Worm (Caenorhabditis elegans): Measurements from ENCODE around the gene F13B12.3.

F13B12.3 gene

ce11 chrIV:10438901-10439300 lies at the start of gene F13B12.3:
Gene F13B12.3, plus strand, starts transcription at chrIV:10439123.
- TF ChIP-seq pqm-1 (tag; optimal IDR thresholded peaks at IDR 0.05) (peak; percentile 90), egl-5 (tag; optimal IDR thresholded peaks at IDR 0.05) (no peak), elt-2 (tag; optimal IDR thresholded peaks at IDR 0.05) (peak; percentile 90), pha-4 (tag; optimal IDR thresholded peaks at IDR 0.05) (peak; percentile 15)

- TF ChIP-seq pqm-1 (tag; optimal IDR thresholded peaks at IDR 0.05) (no peak), zag-1 (tag; optimal IDR thresholded peaks at IDR 0.05) (no peak), eor-1 (tag; optimal IDR thresholded peaks at IDR 0.05) (no peak), daf-12 (tag; optimal IDR thresholded peaks at IDR 0.05) (no peak), nhr-67 (tag; optimal IDR thresholded peaks at IDR 0.05) (no peak), skn-1 (tag; optimal IDR thresholded peaks at IDR 0.05) (no peak), jun-1 (tag; optimal IDR thresholded peaks at IDR 0.05) (no peak), elt-2 (tag; optimal IDR thresholded peaks at IDR 0.05) (no peak), ceh-82 (tag; optimal IDR thresholded peaks at IDR 0.05) (no peak), unc-39 (tag; optimal IDR thresholded peaks at IDR 0.05) (no peak), tbx-2 (tag; optimal IDR thresholded peaks at IDR 0.05) (no peak), ZK546.5 (tag; optimal IDR thresholded peaks at IDR 0.05) (no peak), mdl-1 (tag; optimal IDR thresholded peaks at IDR 0.05) (no peak), mml-1 (tag; optimal IDR thresholded peaks at IDR 0.05) (no peak), ceh-28 (tag; optimal IDR thresholded peaks at IDR 0.05) (no peak), nhr-28 (tag; optimal IDR thresholded peaks at IDR 0.05) (no peak), elt-1 (tag; optimal IDR thresholded peaks at IDR 0.05) (no peak), ztf-11 (tag; optimal IDR thresholded peaks at IDR 0.05) (no peak)
Observed at ce11 chrIV:10391827-10392226, 47.1 kb upstream of the F13B12.3 start, which contains the start of gene spe-26. Gene spe-26, minus strand, starts transcription at chrIV:10391927.

ce11 chrIV:10394858-10395257 lies 44.1 kb upstream of the F13B12.3 start, which contains the start of gene R10H10.4:
Gene R10H10.4, minus strand, starts transcription at chrIV:10394958.
- TF ChIP-seq unc-62 (GFP tag; optimal IDR thresholded peaks at IDR 0.05): no peak
- no peak for TF ChIP-seq nfya-1 (tag; optimal IDR thresholded peaks at IDR 0.05; ENCODE audit: insufficient read depth)
- no peak for TF ChIP-seq nhr-67 (tag; optimal IDR thresholded peaks at IDR 0.05)
- no peak for TF ChIP-seq unc-39 (tag; optimal IDR thresholded peaks at IDR 0.05)
- TF ChIP-seq lin-39 (tag; optimal IDR thresholded peaks at IDR 0.05): no peak
- no peak for TF ChIP-seq hmg-11 (tag; optimal IDR thresholded peaks at IDR 0.05)
- TF ChIP-seq ceh-9 (tag; optimal IDR thresholded peaks at IDR 0.05): no peak
- no peak for TF ChIP-seq nhr-25 (tag; optimal IDR thresholded peaks at IDR 0.05)
- no peak for TF ChIP-seq fkh-10 (GFP tag; optimal IDR thresholded peaks at IDR 0.05)
- no peak for TF ChIP-seq egl-27 (tag; optimal IDR thresholded peaks at IDR 0.05)

- peak; percentile 67 for TF ChIP-seq fkh-10 (GFP tag; optimal IDR thresholded peaks at IDR 0.05)
- TF ChIP-seq snpc-4 (tag; optimal IDR thresholded peaks at IDR 0.05): no peak
- TF ChIP-seq elt-1 (tag; optimal IDR thresholded peaks at IDR 0.05): no peak
Observed at ce11 chrIV:10396827-10397226, 42.1 kb upstream of the F13B12.3 start.

ce11 chrIV:10398244-10398643 lies 40.7 kb upstream of the F13B12.3 start:
- TF ChIP-seq ceh-16 (tag; optimal IDR thresholded peaks at IDR 0.05): no peak
- peak; percentile 10 for TF ChIP-seq nfya-1 (tag; optimal IDR thresholded peaks at IDR 0.05; ENCODE audit: insufficient read depth)
- TF ChIP-seq zag-1 (tag; optimal IDR thresholded peaks at IDR 0.05): no peak
- TF ChIP-seq snpc-4 (tag; optimal IDR thresholded peaks at IDR 0.05): no peak
- no peak for TF ChIP-seq nhr-28 (tag; optimal IDR thresholded peaks at IDR 0.05)
- TF ChIP-seq fkh-10 (GFP tag; optimal IDR thresholded peaks at IDR 0.05): peak; percentile 32

- no peak for TF ChIP-seq jun-1 (tag; optimal IDR thresholded peaks at IDR 0.05)
- no peak for TF ChIP-seq elt-2 (tag; optimal IDR thresholded peaks at IDR 0.05)
- TF ChIP-seq sea-2 (GFP tag; optimal IDR thresholded peaks at IDR 0.05): peak; percentile 36
- no peak for TF ChIP-seq pha-4 (tag; optimal IDR thresholded peaks at IDR 0.05)
- TF ChIP-seq mdl-1 (tag; optimal IDR thresholded peaks at IDR 0.05): no peak
- TF ChIP-seq egl-5 (tag; optimal IDR thresholded peaks at IDR 0.05): no peak
- peak; percentile 54 for TF ChIP-seq snpc-4 (tag; optimal IDR thresholded peaks at IDR 0.05)
- TF ChIP-seq skn-1 (tag; optimal IDR thresholded peaks at IDR 0.05): no peak
- TF ChIP-seq nhr-43 (tag; optimal IDR thresholded peaks at IDR 0.05; ENCODE audit: poor library complexity, severe bottlenecking): no peak
- TF ChIP-seq unc-39 (tag; optimal IDR thresholded peaks at IDR 0.05): no peak
- TF ChIP-seq nhr-25 (tag; optimal IDR thresholded peaks at IDR 0.05): no peak
- no peak for TF ChIP-seq nhr-28 (tag; optimal IDR thresholded peaks at IDR 0.05)
- no peak for TF ChIP-seq daf-12 (tag; optimal IDR thresholded peaks at IDR 0.05)
- TF ChIP-seq ZK546.5 (tag; optimal IDR thresholded peaks at IDR 0.05): no peak
- no peak for TF ChIP-seq eor-1 (tag; optimal IDR thresholded peaks at IDR 0.05)
- TF ChIP-seq hmg-11 (tag; optimal IDR thresholded peaks at IDR 0.05): peak; percentile 79
- TF ChIP-seq fkh-2 (tag; optimal IDR thresholded peaks at IDR 0.05): no peak
- no peak for TF ChIP-seq ceh-16 (tag; optimal IDR thresholded peaks at IDR 0.05)
- TF ChIP-seq nhr-12 (tag; optimal IDR thresholded peaks at IDR 0.05): no peak
- no peak for TF ChIP-seq nhr-67 (tag; optimal IDR thresholded peaks at IDR 0.05)
- peak; percentile 68 for TF ChIP-seq lin-39 (tag; optimal IDR thresholded peaks at IDR 0.05)
- TF ChIP-seq ceh-9 (tag; optimal IDR thresholded peaks at IDR 0.05): no peak
- no peak for TF ChIP-seq nhr-23 (tag; optimal IDR thresholded peaks at IDR 0.05)
- no peak for TF ChIP-seq nhr-77 (tag; optimal IDR thresholded peaks at IDR 0.05)
- TF ChIP-seq lsy-12 (tag; optimal IDR thresholded peaks at IDR 0.05): no peak
- TF ChIP-seq zag-1 (tag; optimal IDR thresholded peaks at IDR 0.05): peak; percentile 24
- TF ChIP-seq nhr-237 (tag; optimal IDR thresholded peaks at IDR 0.05): no peak
Observed at ce11 chrIV:10403193-10404058, 35.5 kb upstream of the F13B12.3 start, which contains the start of gene gpa-7. Gene gpa-7, plus strand, starts transcription at chrIV:10404008.

All from whole organism, L3 larva.